Worm (Caenorhabditis elegans) whole organism, L4/young adult: ENCODE measurements around the gene cyk-7.

Experiments
- W03F9.2 ChIP-seq: fragments of 150-350 bp; optimal IDR thresholded peaks from 2 replicates; lab custom pipeline; 2014; ENCODE audit warnings: missing biosample characterization, missing genetic modification characterization
- him-1 ChIP-seq: sonication (generic microtip); optimal IDR thresholded peaks from 2 replicates; lab custom pipeline; 2016; ENCODE audit warnings: missing genotype, missing genetic modification reagents, missing genetic modification characterization, missing compliant biosample characterization

DNA sequence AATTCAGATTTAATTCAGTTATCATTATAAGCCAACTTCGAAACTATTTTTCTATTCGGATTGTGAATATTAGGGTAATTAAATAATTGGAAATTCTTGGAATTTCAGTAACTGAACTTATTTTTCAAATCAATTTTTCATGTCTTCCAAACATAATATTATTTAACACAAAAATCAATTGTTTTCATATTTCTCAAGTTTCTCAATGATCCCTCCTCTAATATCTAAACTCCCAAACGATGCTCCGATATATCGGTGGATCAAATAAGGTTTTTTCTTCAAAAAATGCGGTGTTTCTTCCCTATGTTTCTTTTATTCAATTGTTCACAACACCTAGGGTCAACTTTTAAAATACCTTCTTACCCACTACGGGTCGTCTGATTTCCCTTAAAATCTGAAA, 21.3 kb upstream of the cyk-7 start:
- TF ChIP-seq him-1 (tag; lab: Kevin White, UChicago) (no peak), W03F9.2 (no peak)
